Fruit fly (Drosophila melanogaster) whole organism, embryonic: Measurements from ENCODE around the gene CG7332.

Experiments
- CG12299 ChIP-seq: fragments of 200-800 bp; sonication (Bioruptor generic); optimal IDR thresholded peaks from 2 replicates; lab custom pipeline; 2018; ENCODE audit warnings: missing biosample characterization, mild to moderate bottlenecking, missing genetic modification characterization
- CG4424 ChIP-seq: fragments of 200-800 bp; sonication (Bioruptor generic); optimal IDR thresholded peaks from 3 replicates; lab custom pipeline; 2016; ENCODE audit warnings: missing biosample characterization, missing genetic modification characterization
- CG8478 ChIP-seq: fragments of >200 bp; optimal IDR thresholded peaks from 2 replicates; lab custom pipeline; 2018
- Hr39 ChIP-seq: fragments of >200 bp; optimal IDR thresholded peaks from 2 replicates; lab custom pipeline; 2017
- Sox102F ChIP-seq: fragments of 200-800 bp; sonication (Bioruptor generic); optimal IDR thresholded peaks from 2 replicates; lab custom pipeline; 2018; ENCODE audit warnings: missing biosample characterization, mild to moderate bottlenecking, missing genetic modification characterization, moderate library complexity
- bbx ChIP-seq: fragments of 200-800 bp; sonication (Bioruptor generic); IDR thresholded peaks from 2 replicates; pipeline ENCODE4 v1.3.6; 2022; ENCODE audit warnings: missing biosample characterization, missing genetic modification characterization; ENCODE audit not compliant: partially characterized antibody
- da ChIP-seq: fragments of 200-800 bp; sonication (Bioruptor generic); optimal IDR thresholded peaks from 2 replicates; lab custom pipeline; 2016; ENCODE audit warnings: missing biosample characterization, missing genetic modification characterization

- no peak for TF ChIP-seq CG8478 (lab: Kevin White, UChicago)
- no peak for TF ChIP-seq Hr39 (lab: Kevin White, UChicago)
- peak; percentile 69 for TF ChIP-seq CG4424 (GFP tag; lab: Kevin White, UChicago)
- peak; percentile 66 for TF ChIP-seq Sox102F (GFP tag; lab: Kevin White, UChicago)
- no peak for TF ChIP-seq bbx (GFP tag; lab: Robert Waterston, UW)
- TF ChIP-seq CG12299 (tag; lab: Kevin White, UChicago) = no peak
- TF ChIP-seq da = no peak
Observed at dm6 chrX:18923531-18923930, 39.2 kb downstream of the CG7332 start.
